Fruit fly (Drosophila melanogaster) whole organism, wandering third instar larva: ENCODE results near the gene CG15020.

Source experiments
- Dfd ChIP-seq: fragments of >200 bp; optimal IDR thresholded peaks from 2 replicates; lab custom pipeline; 2017; ENCODE audit warnings: missing biosample characterization, missing genetic modification characterization
- Hr83 ChIP-seq: fragments of 200-300 bp; sonication (Bioruptor generic); optimal IDR thresholded peaks from 2 replicates; lab custom pipeline; 2016; ENCODE audit warnings: missing biosample characterization, mild to moderate bottlenecking, missing genetic modification characterization, moderate library complexity; ENCODE audit not compliant: poor library complexity, severe bottlenecking
- Mio ChIP-seq: sonication (Bioruptor generic); optimal IDR thresholded peaks from 2 replicates; lab custom pipeline; 2016; ENCODE audit warnings: missing biosample characterization, missing genetic modification characterization
- N ChIP-seq: fragments of >200 bp; optimal IDR thresholded peaks from 2 replicates; lab custom pipeline; 2018; ENCODE audit warnings: missing biosample characterization, missing external identifiers, missing genetic modification characterization
- br ChIP-seq: fragments of 200-800 bp; sonication (Bioruptor generic); optimal IDR thresholded peaks from 2 replicates; lab custom pipeline; 2016; ENCODE audit warnings: missing biosample characterization, missing genetic modification characterization
- dsf ChIP-seq: sonication (Bioruptor generic); optimal IDR thresholded peaks from 2 replicates; lab custom pipeline; 2016; ENCODE audit warnings: missing biosample characterization, missing genetic modification characterization, borderline replicate concordance
- jim ChIP-seq: fragments of 175-275, 200-325 bp; sonication (Bioruptor generic); optimal IDR thresholded peaks from 2 replicates; lab custom pipeline; 2016; ENCODE audit warnings: missing biosample characterization, mild to moderate bottlenecking, missing genetic modification characterization
- psq ChIP-seq: fragments of 200-800 bp; sonication (Bioruptor generic); optimal IDR thresholded peaks from 3 replicates; lab custom pipeline; 2017; ENCODE audit warnings: missing biosample characterization, mild to moderate bottlenecking, missing genetic modification characterization, moderate library complexity
- sage ChIP-seq: fragments of 200-800 bp; sonication (Bioruptor generic); optimal IDR thresholded peaks from 2 replicates; lab custom pipeline; 2016; ENCODE audit warnings: missing biosample characterization, mild to moderate bottlenecking, missing genetic modification characterization

dm6 chr3L:4471449-4471848 is 50.0 kb downstream of the CG15020 start, which contains the start of gene CG32248:
- TF ChIP-seq psq (GFP tag; lab: Kevin White, UChicago) (no peak), sage (no peak), Mio (GFP tag; lab: Kevin White, UChicago) (no peak), br (GFP tag; lab: Kevin White, UChicago) (no peak), dsf (GFP tag; lab: Kevin White, UChicago) (no peak), N (GFP tag; lab: Kevin White, UChicago) (no peak), jim (no peak), Dfd (GFP tag; lab: Kevin White, UChicago) (no peak), Hr83 (GFP tag; lab: Kevin White, UChicago) (no peak)
